Worm (Caenorhabditis elegans) whole organism, L1 larva: ENCODE measurements around the gene rgs-3.

Source experiments
- ceh-8 ChIP-seq: fragments of 200-800 bp; sonication (Bioruptor generic); optimal IDR thresholded peaks from 2 replicates; lab custom pipeline; 2018; ENCODE audit warnings: mild to moderate bottlenecking, missing genetic modification characterization, moderate library complexity, missing compliant biosample characterization
- ceh-82 ChIP-seq, 3 experiments: fragments of 150-350 bp in 1 of 3; sonication (generic microtip) in 2 of 3; optimal IDR thresholded peaks; 2 replicates each; lab custom pipeline; 2014 to 2017; ENCODE audit warnings: missing biosample characterization in 3 of 3, missing genetic modification characterization in 3 of 3
- lin-35 ChIP-seq, 2 experiments: fragments of 150-350 bp; optimal IDR thresholded peaks; 2 replicates each; lab custom pipeline; 2014; ENCODE audit warnings: missing biosample characterization in 2 of 2, missing genetic modification characterization in 2 of 2, missing genetic modification reagents in 2 of 2
- lir-3 ChIP-seq: sonication (generic microtip); optimal IDR thresholded peaks from 2 replicates; lab custom pipeline; 2016; ENCODE audit warnings: mild to moderate bottlenecking, missing genetic modification characterization, moderate library complexity, missing compliant biosample characterization; ENCODE audit not compliant: poor library complexity
- nhr-28 ChIP-seq: fragments of 150-350 bp; optimal IDR thresholded peaks from 2 replicates; lab custom pipeline; 2014; ENCODE audit warnings: missing biosample characterization, missing genetic modification characterization

- TF ChIP-seq ceh-8 (GFP tag; lab: Kevin White, UChicago) (no peak), nhr-28 (no peak), ceh-82 (tag; optimal IDR thresholded peaks at IDR 0.05; lab: Kevin White, UChicago) (no peak), lir-3 (tag; lab: Kevin White, UChicago) (no peak), lin-35 (GFP tag; optimal IDR thresholded peaks at IDR 0.05; lab: Kevin White, UChicago) (no peak)
Observed at ce11 chrII:6132595-6132994, 33.0 kb downstream of the rgs-3 start, which contains the start of gene abts-3.
